Fruit fly (Drosophila melanogaster) whole organism, wandering third instar larva: ENCODE data around the gene CG14628.

ENCODE experiments used
- CG32264 ChIP-seq: fragments of 200-800 bp; sonication (Bioruptor generic); optimal IDR thresholded peaks from 2 replicates; lab custom pipeline; 2016; ENCODE audit warnings: missing biosample characterization, missing genetic modification characterization
- Dif ChIP-seq: fragments of 200-275, 200-300 bp; sonication (Bioruptor generic); optimal IDR thresholded peaks from 2 replicates; lab custom pipeline; 2018; ENCODE audit warnings: missing biosample characterization, missing genetic modification characterization; ENCODE audit not compliant: partially characterized antibody
- Myc ChIP-seq: fragments of >200 bp; optimal IDR thresholded peaks from 2 replicates; lab custom pipeline; 2017
- fru ChIP-seq: fragments of 200-800 bp; sonication (Bioruptor generic); optimal IDR thresholded peaks from 3 replicates; lab custom pipeline; 2016; ENCODE audit warnings: missing biosample characterization, mild to moderate bottlenecking, missing genetic modification characterization
- lola ChIP-seq: fragments of >200 bp; optimal IDR thresholded peaks from 2 replicates; lab custom pipeline; 2017; ENCODE audit warnings: missing biosample characterization, missing genetic modification characterization
- pan ChIP-seq: fragments of >200 bp; optimal IDR thresholded peaks from 2 replicates; lab custom pipeline; 2017
- psq ChIP-seq: fragments of 200-800 bp; sonication (Bioruptor generic); optimal IDR thresholded peaks from 3 replicates; lab custom pipeline; 2017; ENCODE audit warnings: missing biosample characterization, mild to moderate bottlenecking, missing genetic modification characterization, moderate library complexity
- sage ChIP-seq: fragments of 200-800 bp; sonication (Bioruptor generic); optimal IDR thresholded peaks from 2 replicates; lab custom pipeline; 2016; ENCODE audit warnings: missing biosample characterization, mild to moderate bottlenecking, missing genetic modification characterization
- tai ChIP-seq: sonication (Bioruptor generic); optimal IDR thresholded peaks from 2 replicates; lab custom pipeline; 2016; ENCODE audit warnings: missing biosample characterization, missing genetic modification characterization
- usp ChIP-seq: fragments of >200 bp; optimal IDR thresholded peaks from 2 replicates; lab custom pipeline; 2017; ENCODE audit warnings: missing biosample characterization, missing genetic modification characterization

- TF ChIP-seq lola: no peak
- TF ChIP-seq Dif: peak; percentile 2
- TF ChIP-seq pan (lab: Kevin White, UChicago): no peak
- TF ChIP-seq usp: no peak
- TF ChIP-seq psq (GFP tag; lab: Kevin White, UChicago): no peak
- peak; percentile 93 for TF ChIP-seq Myc (lab: Kevin White, UChicago)
- TF ChIP-seq CG32264: no peak
- no peak for TF ChIP-seq tai
- TF ChIP-seq fru (GFP tag; lab: Kevin White, UChicago): peak; percentile 25
- no peak for TF ChIP-seq sage
Observed at dm6 chrX:1135006-1135376, 10.5 kb upstream of the CG14628 start.
